Worm (Caenorhabditis elegans) whole organism, late embryonic: ENCODE results near the gene ZK105.8.

Experiments
- fkh-10 ChIP-seq: fragments of 150-350 bp; optimal IDR thresholded peaks from 2 replicates; lab custom pipeline; 2014; ENCODE audit warnings: missing biosample characterization, missing genetic modification reagents, missing genetic modification characterization
- pqm-1 ChIP-seq: sonication (generic microtip); optimal IDR thresholded peaks from 2 replicates; lab custom pipeline; 2016; ENCODE audit warnings: missing genetic modification characterization, missing compliant biosample characterization

DNA sequence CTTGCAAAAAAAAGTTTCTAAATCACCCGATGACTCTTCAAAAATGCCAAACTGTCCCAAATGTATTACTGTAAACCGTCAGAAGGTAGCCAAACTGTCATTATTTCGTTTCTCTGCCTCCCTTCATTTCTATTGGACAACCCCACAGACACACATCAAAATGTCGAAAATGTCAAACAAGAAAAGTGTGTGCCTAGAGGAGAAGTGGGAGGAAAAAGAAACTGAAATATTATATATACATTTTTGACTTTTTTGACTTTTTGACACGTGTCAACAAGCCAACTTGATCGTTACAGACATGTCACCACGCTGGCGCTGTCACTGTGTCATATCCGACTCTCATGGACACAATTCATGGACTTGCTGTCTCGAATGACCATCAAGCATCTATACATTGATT, 25.4 kb downstream of the ZK105.8 start:
- TF ChIP-seq fkh-10 (GFP tag; lab: Kevin White, UChicago) (no peak), pqm-1 (tag; lab: Kevin White, UChicago) (no peak)
